Worm (Caenorhabditis elegans) whole organism, mixed stage, embryonic: ENCODE measurements around the gene F54C8.6.

Source experiments
- blmp-1 ChIP-seq: fragments of 150-350 bp; optimal IDR thresholded peaks from 2 replicates; lab custom pipeline; 2014; ENCODE audit warnings: missing biosample characterization, missing genetic modification characterization
- hlh-1 ChIP-seq: fragments of 150-350 bp; optimal IDR thresholded peaks from 2 replicates; lab custom pipeline; 2014; ENCODE audit warnings: missing biosample characterization, missing genetic modification reagents, missing genetic modification characterization
- lin-13 ChIP-seq: fragments of 150-350 bp; optimal IDR thresholded peaks from 2 replicates; lab custom pipeline; 2014; ENCODE audit warnings: missing biosample characterization, missing genetic modification characterization
- nhr-237 ChIP-seq: fragments of 150-350 bp; optimal IDR thresholded peaks from 2 replicates; lab custom pipeline; 2014; ENCODE audit warnings: missing biosample characterization, missing genetic modification characterization
- nhr-28 ChIP-seq: fragments of 150-350 bp; optimal IDR thresholded peaks from 2 replicates; lab custom pipeline; 2014; ENCODE audit warnings: missing biosample characterization, missing genetic modification characterization
- pha-4 ChIP-seq: fragments of 150-350 bp; optimal IDR thresholded peaks from 2 replicates; lab custom pipeline; 2018; ENCODE audit warnings: missing biosample characterization, missing genetic modification reagents, missing genetic modification characterization
- tbx-8 ChIP-seq: fragments of 200-800 bp; sonication (Bioruptor generic); optimal IDR thresholded peaks from 2 replicates; lab custom pipeline; 2018; ENCODE audit warnings: mild to moderate bottlenecking, missing genetic modification characterization, moderate library complexity, missing compliant biosample characterization
- unc-39 ChIP-seq: fragments of 150-350 bp; optimal IDR thresholded peaks from 2 replicates; lab custom pipeline; 2014; ENCODE audit warnings: missing biosample characterization, missing genetic modification characterization
- unc-62 ChIP-seq: fragments of 150-350 bp; optimal IDR thresholded peaks from 2 replicates; lab custom pipeline; 2014; ENCODE audit warnings: missing biosample characterization, missing genetic modification reagents, missing genetic modification characterization
- zip-8 ChIP-seq: fragments of 150-350 bp; optimal IDR thresholded peaks from 2 replicates; lab custom pipeline; 2014; ENCODE audit warnings: missing biosample characterization, missing genetic modification characterization
- ztf-11 ChIP-seq: fragments of 150-350 bp; optimal IDR thresholded peaks from 2 replicates; lab custom pipeline; 2014; ENCODE audit warnings: missing biosample characterization, missing genetic modification characterization

DNA sequence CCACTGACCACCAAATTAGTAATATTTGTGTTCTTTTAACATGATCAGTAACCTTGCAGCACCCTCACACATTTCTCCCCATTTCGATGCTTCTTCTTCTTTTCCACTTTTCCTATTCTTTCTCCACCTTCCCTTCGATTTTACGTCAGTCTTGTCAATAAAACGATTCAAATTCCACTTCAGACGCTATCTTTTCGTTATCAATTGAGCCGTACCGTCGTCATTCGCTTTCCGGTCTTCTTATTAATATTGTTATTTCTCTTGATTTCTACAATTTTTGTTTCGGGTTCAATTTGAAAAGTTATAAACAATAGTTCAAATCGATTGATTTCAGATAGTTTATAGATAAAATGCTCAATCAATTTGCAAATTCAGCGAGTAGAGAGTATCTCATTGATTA is 37.7 kb upstream of the F54C8.6 start:
- TF ChIP-seq zip-8 (tag; lab: Kevin White, UChicago), result no peak
- no peak for TF ChIP-seq unc-39
- no peak for TF ChIP-seq tbx-8
- no peak for TF ChIP-seq pha-4
- no peak for TF ChIP-seq blmp-1 (tag; lab: Kevin White, UChicago)
- TF ChIP-seq nhr-237 (tag; lab: Kevin White, UChicago), result no peak
- no peak for TF ChIP-seq unc-62 (GFP tag; lab: Kevin White, UChicago)
- no peak for TF ChIP-seq nhr-28
- no peak for TF ChIP-seq hlh-1 (tag; lab: Kevin White, UChicago)
- no peak for TF ChIP-seq ztf-11 (tag; lab: Kevin White, UChicago)
- no peak for TF ChIP-seq lin-13 (tag; lab: Kevin White, UChicago)
